Worm (Caenorhabditis elegans) whole organism, late embryonic: ENCODE results near the gene F07C3.16.

ENCODE experiments used
- C08G9.2 ChIP-seq: sonication (generic microtip); optimal IDR thresholded peaks from 2 replicates; lab custom pipeline; 2016; ENCODE audit warnings: mild to moderate bottlenecking, missing genetic modification characterization, moderate library complexity, missing compliant biosample characterization
- C38D4.7 ChIP-seq: fragments of 200-800 bp; sonication (Bioruptor generic); optimal IDR thresholded peaks from 2 replicates; lab custom pipeline; 2018; ENCODE audit warnings: mild to moderate bottlenecking, missing genetic modification characterization, moderate library complexity, missing compliant biosample characterization
- K09A11.1 ChIP-seq: sonication (generic microtip); optimal IDR thresholded peaks from 2 replicates; lab custom pipeline; 2017; ENCODE audit warnings: antibody characterized with exemption, mild to moderate bottlenecking, missing genetic modification characterization, missing compliant biosample characterization; ENCODE audit not compliant: insufficient read depth
- Y22D7AL.16 ChIP-seq: sonication (generic microtip); optimal IDR thresholded peaks from 2 replicates; lab custom pipeline; 2016; ENCODE audit warnings: missing genetic modification characterization, missing compliant biosample characterization
- ama-1 ChIP-seq: fragments of 150-350 bp; optimal IDR thresholded peaks from 2 replicates; lab custom pipeline; 2014
- ceh-14 ChIP-seq: sonication (generic microtip); optimal IDR thresholded peaks from 2 replicates; lab custom pipeline; 2016; ENCODE audit warnings: missing genotype, missing genetic modification characterization, missing compliant biosample characterization
- ceh-18 ChIP-seq: sonication (generic microtip); optimal IDR thresholded peaks from 2 replicates; lab custom pipeline; 2016; ENCODE audit warnings: missing genetic modification characterization, missing compliant biosample characterization
- ceh-22 ChIP-seq: sonication (generic microtip); optimal IDR thresholded peaks from 2 replicates; lab custom pipeline; 2017; ENCODE audit warnings: missing biosample characterization, missing genetic modification characterization
- ceh-31 ChIP-seq: sonication (generic microtip); optimal IDR thresholded peaks from 2 replicates; lab custom pipeline; 2016; ENCODE audit warnings: missing genetic modification characterization, missing compliant biosample characterization
- ceh-34 ChIP-seq: sonication (generic microtip); optimal IDR thresholded peaks from 2 replicates; lab custom pipeline; 2016; ENCODE audit warnings: mild to moderate bottlenecking, missing genetic modification characterization, missing compliant biosample characterization
- ceh-45 ChIP-seq: fragments of 200-800 bp; sonication (Bioruptor generic); IDR thresholded peaks from 2 replicates; pipeline ENCODE4 v1.3.6; 2022; ENCODE audit warnings: missing genetic modification reagents, missing genetic modification characterization, missing compliant biosample characterization
- ceh-6 ChIP-seq: fragments of 200-800 bp; sonication (Bioruptor generic); optimal IDR thresholded peaks from 2 replicates; lab custom pipeline; 2018; ENCODE audit warnings: mild to moderate bottlenecking, missing genetic modification characterization, missing compliant biosample characterization
- ceh-9 ChIP-seq: sonication (generic microtip); optimal IDR thresholded peaks from 2 replicates; lab custom pipeline; 2016; ENCODE audit warnings: mild to moderate bottlenecking, missing genetic modification characterization, inconsistent platforms, missing compliant biosample characterization
- che-1 ChIP-seq: sonication (generic microtip); optimal IDR thresholded peaks from 2 replicates; lab custom pipeline; 2016; ENCODE audit warnings: mild to moderate bottlenecking, missing genetic modification characterization, missing compliant biosample characterization
- dmd-4 ChIP-seq: sonication (generic microtip); optimal IDR thresholded peaks from 2 replicates; lab custom pipeline; 2016; ENCODE audit warnings: borderline replicate concordance, missing genetic modification characterization, missing compliant biosample characterization
- elt-2 ChIP-seq: sonication (generic microtip); optimal IDR thresholded peaks from 2 replicates; lab custom pipeline; 2016; ENCODE audit warnings: missing genetic modification reagents, missing genetic modification characterization, missing compliant biosample characterization
- elt-4 ChIP-seq: sonication (generic microtip); optimal IDR thresholded peaks from 2 replicates; lab custom pipeline; 2016; ENCODE audit warnings: missing genetic modification characterization, missing compliant biosample characterization
- eyg-1 ChIP-seq: sonication (generic microtip); optimal IDR thresholded peaks from 2 replicates; lab custom pipeline; 2016; ENCODE audit warnings: missing genotype, missing genetic modification characterization, missing compliant biosample characterization
- fkh-6 ChIP-seq: sonication (generic microtip); optimal IDR thresholded peaks from 2 replicates; lab custom pipeline; 2016; ENCODE audit warnings: missing genetic modification characterization, missing compliant biosample characterization
- hlh-6 ChIP-seq: sonication (generic microtip); optimal IDR thresholded peaks from 2 replicates; lab custom pipeline; 2016; ENCODE audit warnings: missing genotype, missing genetic modification characterization, missing compliant biosample characterization
- hlh-8 ChIP-seq: sonication (generic microtip); optimal IDR thresholded peaks from 2 replicates; lab custom pipeline; 2016; ENCODE audit warnings: missing genotype, missing genetic modification characterization, missing compliant biosample characterization
- lim-6 ChIP-seq: sonication (generic microtip); optimal IDR thresholded peaks from 2 replicates; lab custom pipeline; 2016; ENCODE audit warnings: missing genetic modification characterization, missing compliant biosample characterization
- nhr-11 ChIP-seq: fragments of 150-350 bp; optimal IDR thresholded peaks from 2 replicates; lab custom pipeline; 2014; ENCODE audit warnings: missing biosample characterization, missing genetic modification characterization
- nhr-232 ChIP-seq: sonication (generic microtip); optimal IDR thresholded peaks from 2 replicates; lab custom pipeline; 2016; ENCODE audit warnings: missing genetic modification characterization, missing compliant biosample characterization
- npax-4 ChIP-seq: sonication (generic microtip); optimal IDR thresholded peaks from 2 replicates; lab custom pipeline; 2016; ENCODE audit warnings: missing genetic modification characterization, missing compliant biosample characterization
- pat-9 ChIP-seq: fragments of 200-800 bp; sonication (Bioruptor generic); optimal IDR thresholded peaks from 2 replicates; lab custom pipeline; 2018; ENCODE audit warnings: mild to moderate bottlenecking, missing genetic modification characterization, moderate library complexity, missing compliant biosample characterization
- pax-1 ChIP-seq: fragments of 150-350 bp; optimal IDR thresholded peaks from 2 replicates; lab custom pipeline; 2014; ENCODE audit warnings: missing biosample characterization, missing genetic modification characterization
- pha-4 ChIP-seq: fragments of 150-350 bp; optimal IDR thresholded peaks from 2 replicates; lab custom pipeline; 2018; ENCODE audit warnings: missing biosample characterization, missing genetic modification reagents, missing genetic modification characterization
- ref-2 ChIP-seq: sonication (generic microtip); optimal IDR thresholded peaks from 2 replicates; lab custom pipeline; 2016; ENCODE audit warnings: missing genetic modification characterization, missing compliant biosample characterization
- sox-4 ChIP-seq: sonication (generic microtip); optimal IDR thresholded peaks from 2 replicates; lab custom pipeline; 2017; ENCODE audit warnings: mild to moderate bottlenecking, missing genetic modification characterization, inconsistent platforms, missing compliant biosample characterization
- syd-9 ChIP-seq: sonication (generic microtip); optimal IDR thresholded peaks from 2 replicates; lab custom pipeline; 2016; ENCODE audit warnings: mild to moderate bottlenecking, missing genetic modification characterization, moderate library complexity, missing compliant biosample characterization
- ttx-3 ChIP-seq: sonication (generic microtip); optimal IDR thresholded peaks from 2 replicates; lab custom pipeline; 2016; ENCODE audit warnings: missing genetic modification reagents, missing genetic modification characterization, missing compliant biosample characterization
- unc-3 ChIP-seq, 2 experiments: fragments of 200-800 bp in 1 of 2; sonication (Bioruptor generic) in 1 of 2; sonication (generic microtip) in 1 of 2; conservative IDR thresholded peaks in 1 of 2; optimal IDR thresholded peaks in 1 of 2; 2 replicates each; pipeline versions ENCODE4 v1.3.6 to Lab custom; 2016 to 2022; ENCODE audit warnings: missing compliant biosample characterization in 2 of 2, missing genetic modification characterization in 2 of 2, missing genetic modification reagents in 1 of 2
- unc-86 ChIP-seq: sonication (generic microtip); optimal IDR thresholded peaks from 2 replicates; lab custom pipeline; 2016; ENCODE audit warnings: missing genetic modification characterization, missing compliant biosample characterization
- zip-5 ChIP-seq: sonication (generic microtip); optimal IDR thresholded peaks from 2 replicates; lab custom pipeline; 2016; ENCODE audit warnings: missing genetic modification characterization, missing compliant biosample characterization

Gene F07C3.16

DNA sequence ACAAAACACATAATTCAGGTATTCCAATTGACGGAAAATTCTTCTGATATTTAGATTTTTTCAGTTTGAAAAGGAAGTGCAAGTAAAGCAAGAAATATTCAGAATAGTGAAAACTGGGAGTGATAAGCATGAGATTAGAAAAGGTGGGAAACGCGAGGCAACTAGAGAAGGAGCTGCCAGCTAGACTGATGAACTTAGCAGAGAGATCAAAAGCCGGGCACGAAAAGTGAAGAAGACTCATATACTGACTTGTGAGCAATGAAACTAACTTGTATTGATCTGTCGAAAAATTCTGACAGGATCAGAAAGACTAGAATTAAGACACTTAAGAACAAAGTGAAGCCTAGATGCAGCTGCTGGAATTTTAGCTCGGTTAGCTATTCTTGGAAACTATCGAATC lies 4.1 kb upstream of the F07C3.16 start, which contains the start of gene nhr-36:
Gene nhr-36 (minus strand): TSS at position 101 of the 400 bp plus-strand sequence.
- TF ChIP-seq nhr-232 (tag; lab: Kevin White, UChicago), result no peak
- TF ChIP-seq eyg-1 (tag; lab: Kevin White, UChicago), result no peak
- TF ChIP-seq nhr-11, result no peak
- TF ChIP-seq C08G9.2 (tag; lab: Kevin White, UChicago), result no peak
- TF ChIP-seq pha-4 (tag; lab: Kevin White, UChicago), result no peak
- TF ChIP-seq Y22D7AL.16 (tag; lab: Kevin White, UChicago), result no peak

DNA sequence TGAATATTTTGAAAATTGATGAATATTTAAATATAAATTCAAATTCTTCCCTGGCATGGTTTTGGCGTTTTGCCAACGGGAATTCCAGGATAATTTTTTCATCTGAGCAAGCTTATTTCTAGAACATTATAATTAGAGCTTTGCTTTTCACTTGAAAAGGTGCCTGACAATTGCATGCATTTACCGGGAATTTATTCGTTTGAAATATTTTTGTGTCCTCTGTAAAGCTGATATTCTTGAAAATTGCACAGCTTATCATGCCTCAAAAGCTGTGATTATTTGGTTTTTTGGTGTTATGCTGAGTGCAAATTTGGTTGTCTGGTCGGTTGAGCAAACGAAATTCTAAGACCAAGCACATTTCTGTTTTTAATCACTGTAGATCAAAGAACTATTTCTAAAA lies 3.0 kb upstream of the F07C3.16 start:
- no peak for TF ChIP-seq unc-3 (GFP tag; conservative IDR thresholded peaks at IDR 0.05; lab: Robert Waterston, UW)
- no peak for TF ChIP-seq unc-3 (tag; optimal IDR thresholded peaks at IDR 0.05; lab: Kevin White, UChicago)
- no peak for TF ChIP-seq pax-1
- no peak for TF ChIP-seq ceh-6
- TF ChIP-seq ceh-14 (tag; lab: Kevin White, UChicago), result no peak

DNA sequence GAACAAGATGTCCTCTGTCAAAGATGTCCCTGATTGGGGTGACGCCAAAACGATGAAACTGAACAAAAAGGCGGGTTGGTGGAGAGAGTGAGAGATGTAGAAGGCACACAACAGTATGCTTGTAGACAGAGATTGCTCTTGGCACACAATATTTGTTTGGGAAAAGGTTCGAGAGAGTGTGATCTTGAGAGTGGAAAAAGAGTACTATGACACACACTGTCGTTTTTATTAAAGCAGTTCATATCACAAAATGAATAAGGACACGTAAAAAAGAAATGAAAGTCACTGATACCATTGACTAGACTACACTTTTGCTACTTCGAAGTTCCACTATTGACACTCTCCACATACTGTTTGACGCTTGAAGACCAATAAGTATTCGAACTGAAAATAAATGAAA lies 1.9 kb downstream of the F07C3.16 start:
- no peak for TF ChIP-seq C38D4.7 (GFP tag; lab: Kevin White, UChicago)

- no peak for TF ChIP-seq elt-4 (tag; lab: Kevin White, UChicago)
- peak; percentile 58 for TF ChIP-seq elt-2 (tag; lab: Kevin White, UChicago)
- TF ChIP-seq, all 69 proteins: peak for 1
These were observed 3.2 kb downstream of the F07C3.16 start, which contains the start of gene F07C3.9 for ce11 chrV:9254012-9254696. Gene F07C3.9 (minus strand): TSS chrV:9254646.

ce11 chrV:9249932-9250331 lies 7.4 kb downstream of the F07C3.16 start, which contains the start of gene ptd-2:
Gene ptd-2 (plus strand): TSS chrV:9250232.
- no peak for TF ChIP-seq ref-2 (tag; lab: Kevin White, UChicago)
- no peak for TF ChIP-seq ama-1 (lab: Kevin White, UChicago)
- TF ChIP-seq elt-4 (tag; lab: Kevin White, UChicago), result no peak
- no peak for TF ChIP-seq ceh-45 (GFP tag; lab: Robert Waterston, UW)
- no peak for TF ChIP-seq K09A11.1 (tag; lab: Kevin White, UChicago)
- TF ChIP-seq pat-9 (tag; lab: Kevin White, UChicago), result no peak
- TF ChIP-seq eyg-1 (tag; lab: Kevin White, UChicago), result no peak
- TF ChIP-seq ceh-18 (tag; lab: Kevin White, UChicago), result no peak
- no peak for TF ChIP-seq sox-4 (tag; lab: Kevin White, UChicago)
- no peak for TF ChIP-seq hlh-6 (tag; lab: Kevin White, UChicago)
- no peak for TF ChIP-seq ceh-9 (tag; lab: Kevin White, UChicago)
- TF ChIP-seq unc-86, result no peak
- no peak for TF ChIP-seq ceh-22 (tag; lab: Kevin White, UChicago)
- no peak for TF ChIP-seq ceh-31 (tag; lab: Kevin White, UChicago)
- no peak for TF ChIP-seq dmd-4 (tag; lab: Kevin White, UChicago)
- TF ChIP-seq npax-4 (tag; lab: Kevin White, UChicago), result no peak
- no peak for TF ChIP-seq lim-6 (tag; lab: Kevin White, UChicago)
- TF ChIP-seq zip-5 (tag; lab: Kevin White, UChicago), result no peak
- TF ChIP-seq hlh-8 (tag; lab: Kevin White, UChicago), result no peak
- TF ChIP-seq, all 69 proteins: peak for 0

DNA sequence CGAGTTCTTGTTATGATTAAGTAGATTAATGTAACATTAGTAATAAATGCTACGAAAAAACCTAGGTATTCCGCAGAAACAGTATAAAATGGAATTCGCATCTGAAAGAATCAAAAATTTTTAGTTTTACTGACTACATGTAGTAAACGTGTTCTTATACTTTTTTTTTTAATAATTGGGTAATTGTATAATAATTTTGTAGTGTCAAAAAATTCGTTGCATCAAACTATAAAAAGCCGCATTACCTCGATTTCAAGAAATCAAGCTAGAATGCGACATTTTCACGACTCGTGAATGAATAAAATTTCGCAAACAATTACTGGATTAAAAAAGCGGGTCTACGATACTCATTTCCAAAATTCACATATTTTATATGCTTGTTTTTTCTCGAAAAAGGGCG lies 8.2 kb downstream of the F07C3.16 start, which contains the start of gene str-94:
Gene str-94 (minus strand): TSS at position 101 of the 400 bp plus-strand sequence.
- no peak for TF ChIP-seq syd-9
- TF ChIP-seq lim-6 (tag; lab: Kevin White, UChicago), result no peak
- no peak for TF ChIP-seq nhr-232 (tag; lab: Kevin White, UChicago)
- TF ChIP-seq fkh-6, result no peak
- TF ChIP-seq ttx-3 (tag; lab: Kevin White, UChicago), result no peak
- no peak for TF ChIP-seq che-1 (tag; lab: Kevin White, UChicago)
- TF ChIP-seq ceh-34 (tag; lab: Kevin White, UChicago), result no peak
- TF ChIP-seq dmd-4 (tag; lab: Kevin White, UChicago), result no peak
- TF ChIP-seq C38D4.7 (GFP tag; lab: Kevin White, UChicago), result no peak
